Fruit fly (Drosophila melanogaster) whole organism, prepupa: ENCODE data around the gene kek5.

Source experiments
- Blimp-1 ChIP-seq: fragments of 200-800 bp; sonication (Bioruptor generic); optimal IDR thresholded peaks from 3 replicates; lab custom pipeline; 2017; ENCODE audit warnings: missing biosample characterization, missing genetic modification characterization, mild to moderate bottlenecking, moderate library complexity, missing genetic modification reagents
- CG10631 ChIP-seq: fragments of 200-800 bp; sonication (Bioruptor generic); optimal IDR thresholded peaks from 2 replicates; lab custom pipeline; 2016; ENCODE audit warnings: missing biosample characterization, missing genetic modification characterization
- CG10669 ChIP-seq: fragments of 200-800 bp; sonication (Bioruptor generic); optimal IDR thresholded peaks from 3 replicates; lab custom pipeline; 2018; ENCODE audit warnings: missing biosample characterization, mild to moderate bottlenecking, missing genetic modification characterization, moderate library complexity
- CG11294 ChIP-seq: fragments of 200-800 bp; sonication (Bioruptor generic); IDR thresholded peaks from 2 replicates; pipeline ENCODE4 v1.3.6; 2022; ENCODE audit warnings: missing biosample characterization, missing genetic modification characterization
- CG15336 ChIP-seq: fragments of 200-800 bp; sonication (Bioruptor generic); IDR thresholded peaks from 2 replicates; pipeline ENCODE4 v1.3.6; 2022; ENCODE audit warnings: missing biosample characterization, missing genetic modification characterization
- CG1621 ChIP-seq: fragments of 200-800 bp; sonication (Bioruptor generic); optimal IDR thresholded peaks from 3 replicates; lab custom pipeline; 2018; ENCODE audit warnings: missing biosample characterization, mild to moderate bottlenecking, missing genetic modification characterization
- CG16779 ChIP-seq: fragments of 200-800 bp; sonication (Bioruptor generic); optimal IDR thresholded peaks from 3 replicates; lab custom pipeline; 2017; ENCODE audit warnings: missing biosample characterization, mild to moderate bottlenecking, missing genetic modification characterization
- CG3032 ChIP-seq: fragments of 200-800 bp; optimal IDR thresholded peaks from 2 replicates; lab custom pipeline; 2019; ENCODE audit warnings: missing biosample characterization, mild to moderate bottlenecking, missing genetic modification characterization, moderate library complexity
- CG31627 ChIP-seq: fragments of 200-800 bp; sonication (Bioruptor generic); optimal IDR thresholded peaks from 3 replicates; lab custom pipeline; 2016; ENCODE audit warnings: missing biosample characterization, missing genetic modification characterization
- CG34406 ChIP-seq: fragments of 200-800 bp; sonication (Bioruptor generic); optimal IDR thresholded peaks from 3 replicates; lab custom pipeline; 2016; ENCODE audit warnings: missing biosample characterization, missing genetic modification characterization
- CG3919 ChIP-seq: fragments of 200-800 bp; sonication (Bioruptor generic); optimal IDR thresholded peaks from 3 replicates; lab custom pipeline; 2016; ENCODE audit warnings: missing biosample characterization, missing genetic modification characterization
- CG4318 ChIP-seq: fragments of 200-800 bp; sonication (Bioruptor generic); optimal IDR thresholded peaks from 3 replicates; lab custom pipeline; 2017; ENCODE audit warnings: missing biosample characterization, mild to moderate bottlenecking, missing genetic modification characterization
- CG6163 ChIP-seq: fragments of 200-800 bp; sonication (Bioruptor generic); IDR thresholded peaks from 3 replicates; pipeline ENCODE4 v1.3.6; 2022; ENCODE audit warnings: missing biosample characterization, missing genetic modification characterization
- CG6276 ChIP-seq: fragments of 200-800 bp; sonication (Bioruptor generic); optimal IDR thresholded peaks from 2 replicates; lab custom pipeline; 2017; ENCODE audit warnings: missing biosample characterization, mild to moderate bottlenecking, missing genetic modification characterization
- CG6792 ChIP-seq: fragments of 200-800 bp; sonication (Bioruptor generic); optimal IDR thresholded peaks from 3 replicates; lab custom pipeline; 2016; ENCODE audit warnings: missing biosample characterization, missing genetic modification characterization
- CG6808 ChIP-seq: fragments of 200-800 bp; sonication (Bioruptor generic); optimal IDR thresholded peaks from 3 replicates; lab custom pipeline; 2017; ENCODE audit warnings: missing biosample characterization, missing genetic modification characterization, mild to moderate bottlenecking, moderate library complexity, missing genetic modification reagents
- CG6854 ChIP-seq: fragments of 200-800 bp; sonication (Bioruptor generic); optimal IDR thresholded peaks from 2 replicates; lab custom pipeline; 2017; ENCODE audit warnings: missing biosample characterization, mild to moderate bottlenecking, missing genetic modification characterization
- CG7368 ChIP-seq: fragments of 200-800 bp; sonication (Bioruptor generic); optimal IDR thresholded peaks from 3 replicates; lab custom pipeline; 2016; ENCODE audit warnings: missing biosample characterization, missing genetic modification characterization
- CG8119 ChIP-seq: fragments of 200-800 bp; sonication (Bioruptor generic); IDR thresholded peaks from 3 replicates; pipeline ENCODE4 v1.3.6; 2022; ENCODE audit warnings: missing biosample characterization, missing genetic modification characterization
- CG8632 ChIP-seq: fragments of 200-800 bp; sonication (Bioruptor generic); optimal IDR thresholded peaks from 3 replicates; lab custom pipeline; 2016; ENCODE audit warnings: missing biosample characterization, missing genetic modification characterization
- Eip75B ChIP-seq: fragments of 200-800 bp; sonication (Bioruptor generic); optimal IDR thresholded peaks from 3 replicates; lab custom pipeline; 2016; ENCODE audit warnings: missing biosample characterization, missing genetic modification characterization
- Eip78C ChIP-seq: fragments of 200-800 bp; sonication (Bioruptor generic); peaks from one replicate; lab custom pipeline; 2016; ENCODE audit warnings: missing biosample characterization, missing genetic modification characterization
- Eip93F ChIP-seq: fragments of 200-800 bp; sonication (Bioruptor generic); optimal IDR thresholded peaks from 2 replicates; lab custom pipeline; 2016; ENCODE audit warnings: missing biosample characterization, mild to moderate bottlenecking, missing genetic modification characterization
- Ets21C ChIP-seq: fragments of 200-800 bp; sonication (Bioruptor generic); optimal IDR thresholded peaks from 3 replicates; lab custom pipeline; 2016; ENCODE audit warnings: missing biosample characterization, missing genetic modification characterization
- Ets96B ChIP-seq: fragments of 200-800 bp; optimal IDR thresholded peaks from 2 replicates; lab custom pipeline; 2019; ENCODE audit warnings: missing biosample characterization, mild to moderate bottlenecking, missing genetic modification characterization, moderate library complexity
- Gug ChIP-seq: fragments of 200-800 bp; sonication (Bioruptor generic); IDR thresholded peaks from 2 replicates; pipeline ENCODE4 v1.3.6; 2022; ENCODE audit warnings: missing biosample characterization, missing genetic modification characterization
- Hr38 ChIP-seq: sonication (Bioruptor generic); optimal IDR thresholded peaks from 2 replicates; lab custom pipeline; 2016; ENCODE audit warnings: missing biosample characterization, missing genetic modification characterization
- Hr39 ChIP-seq: fragments of 200-800 bp; sonication (Bioruptor generic); optimal IDR thresholded peaks from 2 replicates; lab custom pipeline; 2016; ENCODE audit warnings: missing biosample characterization, missing genetic modification characterization
- Hr4 ChIP-seq: fragments of 200-800 bp; sonication (Bioruptor generic); optimal IDR thresholded peaks from 3 replicates; lab custom pipeline; 2016; ENCODE audit warnings: missing biosample characterization, missing genetic modification characterization
- Lpt ChIP-seq: fragments of 200-800 bp; sonication (Bioruptor generic); optimal IDR thresholded peaks from 3 replicates; lab custom pipeline; 2016; ENCODE audit warnings: missing biosample characterization, missing genetic modification characterization
- Met ChIP-seq: fragments of 200-800 bp; sonication (Bioruptor generic); optimal IDR thresholded peaks from 3 replicates; lab custom pipeline; 2016; ENCODE audit warnings: missing biosample characterization, missing genetic modification characterization
- OdsH ChIP-seq: fragments of 200-800 bp; sonication (Bioruptor generic); optimal IDR thresholded peaks from 3 replicates; lab custom pipeline; 2016; ENCODE audit warnings: missing biosample characterization, missing genetic modification characterization
- Smox ChIP-seq: fragments of 200-800 bp; sonication (Bioruptor generic); optimal IDR thresholded peaks from 3 replicates; lab custom pipeline; 2016; ENCODE audit warnings: missing biosample characterization, missing genetic modification characterization
- Sox102F ChIP-seq: fragments of 200-800 bp; sonication (Bioruptor generic); optimal IDR thresholded peaks from 2 replicates; lab custom pipeline; 2016; ENCODE audit warnings: missing biosample characterization, mild to moderate bottlenecking, missing genetic modification characterization
- Sox14 ChIP-seq: fragments of 200-800 bp; sonication (Bioruptor generic); optimal IDR thresholded peaks from 3 replicates; lab custom pipeline; 2016; ENCODE audit warnings: missing biosample characterization, missing genetic modification characterization
- Sox15 ChIP-seq: fragments of 200-800 bp; sonication (Bioruptor generic); optimal IDR thresholded peaks from 3 replicates; lab custom pipeline; 2016; ENCODE audit warnings: missing biosample characterization, missing genetic modification characterization
- acj6 ChIP-seq: fragments of 200-800 bp; sonication (Bioruptor generic); optimal IDR thresholded peaks from 3 replicates; lab custom pipeline; 2016; ENCODE audit warnings: missing biosample characterization, missing genetic modification characterization
- cyc ChIP-seq: fragments of 200-800 bp; sonication (Bioruptor generic); optimal IDR thresholded peaks from 3 replicates; lab custom pipeline; 2016; ENCODE audit warnings: missing biosample characterization, missing genetic modification characterization
- dac ChIP-seq: fragments of 200-800 bp; sonication (Bioruptor generic); optimal IDR thresholded peaks from 2 replicates; lab custom pipeline; 2017; ENCODE audit warnings: missing biosample characterization, mild to moderate bottlenecking, missing genetic modification characterization
- dsx ChIP-seq: fragments of 200-800 bp; optimal IDR thresholded peaks from 3 replicates; lab custom pipeline; 2019; ENCODE audit warnings: missing biosample characterization, mild to moderate bottlenecking, missing genetic modification characterization, moderate library complexity; ENCODE audit not compliant: poor library complexity, severe bottlenecking
- eg ChIP-seq: fragments of 200-800 bp; sonication (Bioruptor generic); IDR thresholded peaks from 3 replicates; pipeline ENCODE4 v1.3.6; 2022; ENCODE audit warnings: missing biosample characterization, missing genetic modification characterization
- esn ChIP-seq: fragments of 200-800 bp; sonication (Bioruptor generic); optimal IDR thresholded peaks from 2 replicates; lab custom pipeline; 2016; ENCODE audit warnings: missing biosample characterization, mild to moderate bottlenecking, missing genetic modification characterization, moderate library complexity
- fd59A ChIP-seq: fragments of 200-800 bp; sonication (Bioruptor generic); optimal IDR thresholded peaks from 2 replicates; lab custom pipeline; 2017; ENCODE audit warnings: missing biosample characterization, mild to moderate bottlenecking, missing genetic modification characterization, missing genetic modification reagents
- fkh ChIP-seq: fragments of 200-800 bp; sonication (Bioruptor generic); optimal IDR thresholded peaks from 3 replicates; lab custom pipeline; 2017; ENCODE audit warnings: missing biosample characterization, mild to moderate bottlenecking, missing genetic modification characterization, moderate library complexity
- lz ChIP-seq: fragments of 200-800 bp; sonication (Bioruptor generic); optimal IDR thresholded peaks from 3 replicates; lab custom pipeline; 2016; ENCODE audit warnings: missing biosample characterization, missing genetic modification characterization
- net ChIP-seq: fragments of 200-800 bp; sonication (Bioruptor generic); optimal IDR thresholded peaks from 3 replicates; lab custom pipeline; 2016; ENCODE audit warnings: missing biosample characterization, missing genetic modification characterization
- pdm3 ChIP-seq: fragments of 200-800 bp; sonication (Bioruptor generic); optimal IDR thresholded peaks from 3 replicates; lab custom pipeline; 2016; ENCODE audit warnings: missing biosample characterization, missing genetic modification characterization
- spab ChIP-seq: fragments of 200-800 bp; sonication (Bioruptor generic); optimal IDR thresholded peaks from 2 replicates; lab custom pipeline; 2017; ENCODE audit warnings: missing biosample characterization, mild to moderate bottlenecking, missing genetic modification characterization, missing genetic modification reagents
- ss ChIP-seq, 2 experiments: fragments of 200-800 bp; sonication (Bioruptor generic); optimal IDR thresholded peaks; 2 replicates in 1 of 2; 3 replicates in 1 of 2; lab custom pipeline; 2017 to 2018; ENCODE audit warnings: mild to moderate bottlenecking in 2 of 2, missing biosample characterization in 2 of 2, missing genetic modification characterization in 2 of 2, moderate library complexity in 1 of 2
- svp ChIP-seq: fragments of 200-800 bp; sonication (Bioruptor generic); peaks from one replicate; lab custom pipeline; 2016; ENCODE audit warnings: missing biosample characterization, missing genetic modification characterization
- topi ChIP-seq: fragments of 200-800 bp; sonication (Bioruptor generic); optimal IDR thresholded peaks from 3 replicates; lab custom pipeline; 2016; ENCODE audit warnings: missing biosample characterization, missing genetic modification characterization
- vri ChIP-seq: fragments of 200-800 bp; sonication (Bioruptor generic); optimal IDR thresholded peaks from 3 replicates; lab custom pipeline; 2016; ENCODE audit warnings: missing biosample characterization, mild to moderate bottlenecking, missing genetic modification characterization

Gene kek5

dm6 chrX:19352830-19353441 lies at the start of gene kek5:
TSS of gene kek5 (plus strand) at chrX:19353181.
- TF ChIP-seq svp (GFP tag; lab: Kevin White, UChicago) (peak; percentile 76), CG6854 (GFP tag; lab: Kevin White, UChicago) (no peak), CG34406 (GFP tag; lab: Kevin White, UChicago) (peak; percentile 21), CG6808 (GFP tag; lab: Kevin White, UChicago) (no peak), Hr39 (no peak), acj6 (peak; percentile 38), CG3919 (GFP tag; lab: Kevin White, UChicago) (peak; percentile 17), net (GFP tag; lab: Kevin White, UChicago) (peak; percentile 19), dsx (GFP tag; lab: Kevin White, UChicago) (peak; percentile 2), Eip78C (GFP tag; lab: Kevin White, UChicago) (peak; percentile 77), vri (GFP tag; lab: Kevin White, UChicago) (no peak), CG15336 (GFP tag; lab: Robert Waterston, UW) (peak; percentile 76), Lpt (no peak), esn (GFP tag; lab: Kevin White, UChicago) (peak; percentile 35), topi (GFP tag; lab: Kevin White, UChicago) (peak; percentile 48), CG6163 (GFP tag; lab: Robert Waterston, UW) (no peak; the same call in 2 of the 3 replicates), Blimp-1 (GFP tag; lab: Kevin White, UChicago) (no peak), Hr38 (GFP tag; lab: Kevin White, UChicago) (no peak), CG16779 (tag; lab: Kevin White, UChicago) (no peak), CG8119 (GFP tag; lab: Robert Waterston, UW) (peak; percentile 72; the same call in 2 of the 3 replicates), CG4318 (GFP tag; lab: Kevin White, UChicago) (peak; percentile 14), Ets21C (GFP tag; lab: Kevin White, UChicago) (no peak), CG1621 (tag; lab: Kevin White, UChicago) (no peak), CG10669 (no peak), Eip75B (GFP tag; lab: Kevin White, UChicago) (peak; percentile 17), Hr4 (GFP tag; lab: Kevin White, UChicago) (peak; percentile 40), Sox102F (GFP tag; lab: Kevin White, UChicago) (peak; percentile 25), CG3032 (no peak), spab (GFP tag; lab: Kevin White, UChicago) (no peak), ss (GFP tag; optimal IDR thresholded peaks at IDR 0.05; lab: Kevin White, UChicago) (no peak), Eip93F (GFP tag; lab: Kevin White, UChicago) (no peak), CG7368 (no peak), Sox15 (GFP tag; lab: Kevin White, UChicago) (no peak), Sox14 (GFP tag; lab: Kevin White, UChicago) (no peak), Met (GFP tag; lab: Kevin White, UChicago) (peak; percentile 54), fkh (GFP tag; lab: Kevin White, UChicago) (peak; percentile 50), pdm3 (GFP tag; lab: Kevin White, UChicago) (peak; percentile 55), CG8632 (GFP tag; lab: Kevin White, UChicago) (peak; percentile 35), dac (no peak), CG31627 (GFP tag; lab: Kevin White, UChicago) (no peak), lz (GFP tag; lab: Kevin White, UChicago) (peak; percentile 43), cyc (GFP tag; lab: Kevin White, UChicago) (peak; percentile 1), OdsH (GFP tag; lab: Kevin White, UChicago) (peak; percentile 40), Gug (GFP tag; lab: Robert Waterston, UW) (no peak), CG6276 (peak; percentile 44), CG6792 (GFP tag; lab: Kevin White, UChicago) (peak; percentile 34), Smox (peak; percentile 53), CG10631 (GFP tag; lab: Kevin White, UChicago) (peak; percentile 34), Ets96B (peak; percentile 27), CG11294 (GFP tag; lab: Robert Waterston, UW) (no peak), fd59A (GFP tag; lab: Kevin White, UChicago) (no peak), eg (GFP tag; lab: Robert Waterston, UW) (peak; percentile 56; the same call in 1 of the 3 replicates)
